Worm (Caenorhabditis elegans): Measurements from ENCODE around the gene Y70C5A.3.
"Not testable (repeated sequence)": the region's sequence is repeated elsewhere in the genome, so short reads cannot be mapped to it uniquely, and the experiment has no call there.

The Y70C5A.3 gene

DNA sequence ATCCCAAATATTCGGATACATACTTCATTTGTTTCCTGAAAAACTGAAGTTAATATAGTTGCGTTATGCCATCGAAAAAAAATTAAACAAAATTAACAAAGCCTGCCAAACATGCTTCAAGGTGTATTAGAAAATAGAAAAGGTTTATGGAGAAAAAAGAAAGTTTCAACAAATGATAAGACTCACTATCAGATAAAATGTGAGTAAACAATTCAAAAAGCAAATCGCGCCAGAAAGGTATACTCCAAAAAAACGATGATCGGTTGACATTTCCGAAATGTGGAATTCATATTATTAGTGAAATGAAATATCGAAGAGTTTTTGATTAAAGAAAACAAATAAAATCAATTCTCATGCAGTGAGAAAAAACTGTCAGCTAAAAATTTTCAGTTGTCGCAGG is at the start of gene Y70C5A.3:
TSS of gene Y70C5A.3 (minus strand) at position 50 of the 400 bp plus-strand sequence.
- TF ChIP-seq him-1 (tag; optimal IDR thresholded peaks at IDR 0.05), result no peak
- TF ChIP-seq W03F9.2 (tag; optimal IDR thresholded peaks at IDR 0.05), result no peak
- no peak for TF ChIP-seq dao-5 (tag; optimal IDR thresholded peaks at IDR 0.05)

DNA sequence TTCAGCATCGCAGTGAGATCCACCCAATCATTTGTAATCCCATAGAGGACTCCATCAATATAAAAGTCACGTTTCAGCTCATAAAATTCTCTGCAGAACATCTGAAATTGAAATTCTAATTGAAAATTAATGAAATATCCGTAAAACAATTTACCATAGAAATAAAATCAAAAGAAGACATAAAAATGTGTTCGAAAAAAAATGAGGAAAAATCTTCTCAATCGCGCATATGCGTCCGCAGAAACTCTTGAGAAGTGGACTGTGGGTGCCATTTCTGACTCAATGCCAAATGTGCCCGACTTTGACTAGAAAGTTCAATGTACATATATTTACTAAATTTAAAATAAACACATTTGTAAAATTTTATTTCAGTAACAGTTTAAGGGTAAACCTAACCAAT is 47.8 kb upstream of the Y70C5A.3 start, which contains the start of gene F14F8.9:
TSS of gene F14F8.9 (minus strand) at position 101 of the 400 bp plus-strand sequence.
- no peak for TF ChIP-seq him-1 (tag; optimal IDR thresholded peaks at IDR 0.05)
- TF ChIP-seq W03F9.2 (tag; optimal IDR thresholded peaks at IDR 0.05), result no peak
- no peak for TF ChIP-seq dao-5 (tag; optimal IDR thresholded peaks at IDR 0.05)

DNA sequence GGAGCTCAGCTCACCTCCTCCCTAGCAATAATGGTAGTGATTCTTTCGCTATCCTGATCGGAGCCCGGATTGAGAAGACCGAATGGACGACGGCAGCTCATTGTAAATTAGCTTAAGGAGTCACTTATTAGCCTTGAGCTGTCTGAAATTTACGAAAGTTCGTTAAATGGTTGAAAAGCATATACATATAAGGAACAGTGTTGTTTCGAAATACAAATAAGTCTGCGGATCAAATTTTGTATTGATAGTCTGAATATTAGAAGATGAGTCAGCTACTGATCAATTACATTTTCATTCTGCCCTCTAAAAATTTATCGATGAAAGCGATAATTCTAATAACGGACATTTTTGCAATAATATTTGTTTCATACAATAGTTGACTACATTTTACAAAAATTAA is 45.9 kb upstream of the Y70C5A.3 start, which contains the start of gene F14F8.14:
TSS of gene F14F8.14 (minus strand) at position 101 of the 400 bp plus-strand sequence.
- TF ChIP-seq W03F9.2 (tag; optimal IDR thresholded peaks at IDR 0.05) (no peak), him-1 (tag; optimal IDR thresholded peaks at IDR 0.05) (no peak), dao-5 (tag; optimal IDR thresholded peaks at IDR 0.05) (no peak)

DNA sequence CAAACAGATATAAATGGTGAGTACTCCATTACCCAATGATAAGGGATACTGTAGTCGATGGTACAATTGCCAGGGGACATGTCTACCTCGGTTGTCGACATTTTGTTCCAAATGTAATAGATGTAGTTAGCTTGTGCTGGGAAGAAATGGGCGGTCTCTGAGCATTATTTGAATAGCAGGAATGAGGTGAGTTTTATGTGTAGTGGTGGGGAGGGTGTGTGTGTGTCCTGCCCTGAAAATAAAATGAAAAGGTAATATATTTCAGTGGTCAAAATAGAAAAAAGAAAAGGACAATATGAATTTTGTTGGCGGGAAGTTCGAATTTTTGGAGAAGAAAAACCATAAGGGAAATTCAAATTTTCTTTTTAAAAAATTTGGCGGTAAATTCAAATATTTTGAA is 40.1 kb upstream of the Y70C5A.3 start, which contains the start of gene Y70C5B.2:
TSS of gene Y70C5B.2 (minus strand) at position 101 of the 400 bp plus-strand sequence.
- not testable (repeated sequence) for TF ChIP-seq W03F9.2, dao-5, him-1 (tag; optimal IDR thresholded peaks at IDR 0.05)

DNA sequence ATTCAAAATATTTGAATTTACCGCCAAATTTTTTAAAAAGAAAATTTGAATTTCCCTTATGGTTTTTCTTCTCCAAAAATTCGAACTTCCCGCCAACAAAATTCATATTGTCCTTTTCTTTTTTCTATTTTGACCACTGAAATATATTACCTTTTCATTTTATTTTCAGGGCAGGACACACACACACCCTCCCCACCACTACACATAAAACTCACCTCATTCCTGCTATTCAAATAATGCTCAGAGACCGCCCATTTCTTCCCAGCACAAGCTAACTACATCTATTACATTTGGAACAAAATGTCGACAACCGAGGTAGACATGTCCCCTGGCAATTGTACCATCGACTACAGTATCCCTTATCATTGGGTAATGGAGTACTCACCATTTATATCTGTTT is 33.5 kb upstream of the Y70C5A.3 start, which contains the start of gene W06G6.15:
TSS of gene W06G6.15 (plus strand) at position 301 of the 400 bp plus-strand sequence.
- not testable (repeated sequence) for TF ChIP-seq W03F9.2, dao-5, him-1 (tag; optimal IDR thresholded peaks at IDR 0.05)

DNA sequence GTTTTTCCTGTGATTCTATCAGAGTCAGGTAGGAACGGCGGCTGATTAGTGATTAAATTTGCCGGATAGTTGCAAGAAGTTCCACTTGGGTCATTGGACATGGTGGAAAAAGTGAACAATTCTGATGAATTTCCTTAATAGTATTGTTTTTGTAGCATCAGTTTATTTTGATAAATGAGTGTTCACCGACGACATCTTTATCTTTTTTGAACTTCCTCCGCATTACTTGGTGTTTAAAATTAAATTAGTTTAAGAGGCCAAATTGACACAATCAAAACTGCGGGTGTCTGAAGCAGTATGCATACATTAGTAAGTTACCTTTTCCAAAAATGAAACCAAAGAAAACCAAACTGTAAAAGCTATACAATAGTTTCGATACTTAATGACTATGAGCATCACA is 28.5 kb upstream of the Y70C5A.3 start, which contains the start of gene W06G6.11:
TSS of gene W06G6.11 (minus strand) at position 101 of the 400 bp plus-strand sequence.
- TF ChIP-seq W03F9.2, dao-5, him-1 (tag; optimal IDR thresholded peaks at IDR 0.05): not testable (repeated sequence)

DNA sequence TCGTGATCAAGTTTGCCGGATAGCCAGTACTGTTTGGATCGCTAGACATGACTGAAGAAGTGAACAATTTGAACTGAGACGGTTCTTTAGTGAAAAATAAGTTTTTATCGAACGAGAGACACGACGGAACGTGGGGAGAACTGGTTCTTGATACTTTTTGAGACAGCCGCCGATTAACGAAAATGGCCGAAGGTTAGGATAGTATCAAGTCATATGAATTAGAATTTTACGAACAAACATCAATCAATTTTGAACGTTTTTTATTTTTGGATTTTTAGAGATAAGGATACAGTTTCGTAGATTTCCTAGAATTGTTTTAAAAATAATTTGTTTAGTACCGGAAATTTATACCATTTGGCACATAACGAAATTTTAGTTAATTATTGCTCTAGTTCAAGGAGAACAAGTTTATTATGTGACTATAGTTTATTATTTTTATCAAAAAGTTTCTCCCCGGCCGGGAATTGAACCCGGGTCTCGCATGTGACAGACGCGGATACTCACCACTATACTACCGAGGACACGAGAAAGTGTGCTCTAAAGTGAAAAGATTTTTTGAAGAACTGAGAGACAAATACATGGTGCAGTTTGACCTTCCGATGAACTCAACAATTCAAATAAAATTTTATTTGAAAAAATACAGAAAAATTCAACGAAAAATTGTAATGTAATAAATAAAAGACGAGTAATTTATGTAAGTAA is 27.7 kb upstream of the Y70C5A.3 start, which contains the start of gene W06G6.20:
TSS of gene W06G6.20 (minus strand) at position 51 of the 702 bp plus-strand sequence.
- no peak for TF ChIP-seq him-1 (tag; optimal IDR thresholded peaks at IDR 0.05)
- no peak for TF ChIP-seq W03F9.2 (tag; optimal IDR thresholded peaks at IDR 0.05)

DNA sequence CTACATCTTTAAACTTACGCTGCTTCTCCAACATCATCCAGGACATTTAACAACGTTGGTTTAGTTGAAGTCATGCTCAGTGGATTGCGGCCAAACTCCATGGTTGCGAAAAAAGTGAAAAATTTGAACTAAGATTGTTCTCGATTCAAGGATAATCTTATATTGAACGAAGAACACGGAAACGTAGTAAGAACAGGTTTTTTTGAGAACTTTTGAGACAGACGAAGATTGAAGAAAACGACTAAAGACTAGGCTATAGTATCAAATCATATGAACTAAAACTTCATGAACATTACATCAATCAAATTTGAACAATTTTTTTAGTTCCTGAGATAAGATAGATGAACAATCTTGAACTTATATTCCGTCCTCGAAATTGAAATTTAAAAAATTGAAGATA is 26.4 kb upstream of the Y70C5A.3 start, which contains the start of gene W06G6.10:
TSS of gene W06G6.10 (minus strand) at position 101 of the 400 bp plus-strand sequence.
- TF ChIP-seq W03F9.2 (tag; optimal IDR thresholded peaks at IDR 0.05), result no peak
- TF ChIP-seq dao-5 (tag; optimal IDR thresholded peaks at IDR 0.05), result no peak
- TF ChIP-seq him-1 (tag; optimal IDR thresholded peaks at IDR 0.05), result no peak

DNA sequence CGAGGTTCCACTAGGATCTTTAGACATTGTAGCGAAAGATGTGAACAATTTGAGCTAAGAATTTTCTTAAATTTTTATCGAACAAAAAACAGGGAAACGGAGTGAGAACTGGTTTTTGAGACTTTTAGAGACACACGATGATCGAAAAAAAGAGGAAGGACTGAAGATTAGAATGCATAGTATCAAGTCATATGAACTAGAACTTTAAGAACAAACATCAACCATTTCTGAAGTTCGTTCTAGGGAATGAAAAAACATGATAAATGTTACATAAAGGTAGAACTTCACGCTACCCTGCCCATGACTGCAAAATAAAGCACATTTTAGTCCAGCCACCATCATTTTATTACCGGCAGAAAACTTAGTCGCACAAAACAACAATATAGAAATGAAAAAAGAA is 25.6 kb upstream of the Y70C5A.3 start, which contains the start of gene W06G6.9:
TSS of gene W06G6.9 (minus strand) at position 101 of the 400 bp plus-strand sequence.
- TF ChIP-seq W03F9.2 (tag; optimal IDR thresholded peaks at IDR 0.05) (no peak), dao-5 (tag; optimal IDR thresholded peaks at IDR 0.05) (no peak), him-1 (tag; optimal IDR thresholded peaks at IDR 0.05) (no peak)

DNA sequence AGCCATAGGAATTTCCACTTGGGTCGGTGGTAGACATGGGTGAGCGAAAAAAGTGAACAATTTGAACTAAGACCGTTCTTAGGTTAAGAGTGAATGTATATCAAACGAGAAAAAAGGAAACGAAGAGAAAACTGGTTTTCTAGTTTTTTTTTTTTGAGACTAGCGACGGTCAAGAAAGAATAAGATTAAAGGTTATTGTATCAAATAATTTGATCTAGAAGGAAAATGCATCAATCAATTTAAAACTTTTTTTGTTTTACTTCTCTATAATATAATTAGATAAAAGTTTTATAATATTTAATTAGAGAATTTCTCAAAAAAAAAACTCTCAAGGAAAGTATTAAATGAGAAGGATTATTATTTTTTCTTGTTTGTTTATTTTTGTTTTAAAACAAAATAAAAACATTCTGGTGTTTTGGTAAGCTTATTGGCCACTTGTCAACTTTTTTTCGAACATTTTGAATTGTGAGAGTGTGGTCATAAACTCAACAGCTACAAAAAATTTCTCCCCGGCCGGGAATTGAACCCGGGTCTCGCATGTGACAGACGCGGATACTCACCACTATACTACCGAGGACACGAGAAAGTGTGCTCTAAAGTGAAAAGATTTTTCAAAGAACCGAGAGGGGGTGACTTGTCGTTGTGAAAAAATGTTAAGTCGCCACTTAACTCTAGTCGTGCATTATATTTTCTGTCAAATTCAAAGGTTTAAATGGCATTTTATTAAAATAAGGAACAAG is 24.6 kb upstream of the Y70C5A.3 start, which contains the start of gene W06G6.17:
TSS of gene W06G6.17 (minus strand) at position 51 of the 740 bp plus-strand sequence.
- TF ChIP-seq him-1 (tag; optimal IDR thresholded peaks at IDR 0.05) (no peak), W03F9.2 (tag; optimal IDR thresholded peaks at IDR 0.05) (no peak), dao-5 (tag; optimal IDR thresholded peaks at IDR 0.05) (no peak)

DNA sequence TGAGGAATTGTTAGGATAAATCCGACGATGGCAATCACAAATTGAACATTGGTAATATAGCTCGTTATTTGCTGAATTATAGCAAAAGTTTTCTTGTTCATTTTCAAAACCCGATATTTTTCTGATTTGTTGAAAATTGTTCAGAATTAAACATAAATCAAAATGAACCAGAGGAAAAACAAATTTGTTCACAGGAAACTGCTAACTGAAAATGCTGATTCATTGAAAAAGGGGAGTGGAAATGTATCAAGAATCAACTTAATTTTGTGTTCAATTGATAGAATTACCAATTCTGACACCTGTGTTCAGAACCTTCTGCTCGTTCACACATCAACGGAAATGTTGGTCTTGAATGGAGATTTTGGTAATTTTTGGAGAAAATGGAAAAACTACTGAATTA is 22.8 kb upstream of the Y70C5A.3 start, which contains the start of gene srw-77:
TSS of gene srw-77 (minus strand) at position 101 of the 400 bp plus-strand sequence.
- TF ChIP-seq him-1 (tag; optimal IDR thresholded peaks at IDR 0.05) (no peak), dao-5 (tag; optimal IDR thresholded peaks at IDR 0.05) (no peak), W03F9.2 (tag; optimal IDR thresholded peaks at IDR 0.05) (no peak)

DNA sequence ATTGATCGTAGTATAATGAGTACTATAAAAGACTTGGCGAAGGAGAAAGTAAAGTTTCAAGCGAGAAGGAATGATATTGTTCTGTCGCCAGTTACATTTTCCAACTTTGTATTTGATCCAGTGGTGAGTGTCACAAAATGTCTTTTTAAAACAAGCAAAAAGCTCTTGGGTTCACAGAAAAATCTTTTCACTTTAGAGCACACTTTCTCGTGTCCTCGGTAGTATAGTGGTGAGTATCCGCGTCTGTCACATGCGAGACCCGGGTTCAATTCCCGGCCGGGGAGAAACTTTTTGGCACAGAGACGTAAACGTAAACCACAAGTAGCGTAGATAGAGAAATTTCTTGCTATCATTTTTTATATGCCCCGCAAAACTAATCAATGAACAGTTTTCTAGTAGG is 19.6 kb upstream of the Y70C5A.3 start:
- no peak for TF ChIP-seq dao-5 (tag; optimal IDR thresholded peaks at IDR 0.05)
- no peak for TF ChIP-seq him-1 (tag; optimal IDR thresholded peaks at IDR 0.05)
- no peak for TF ChIP-seq W03F9.2 (tag; optimal IDR thresholded peaks at IDR 0.05)

DNA sequence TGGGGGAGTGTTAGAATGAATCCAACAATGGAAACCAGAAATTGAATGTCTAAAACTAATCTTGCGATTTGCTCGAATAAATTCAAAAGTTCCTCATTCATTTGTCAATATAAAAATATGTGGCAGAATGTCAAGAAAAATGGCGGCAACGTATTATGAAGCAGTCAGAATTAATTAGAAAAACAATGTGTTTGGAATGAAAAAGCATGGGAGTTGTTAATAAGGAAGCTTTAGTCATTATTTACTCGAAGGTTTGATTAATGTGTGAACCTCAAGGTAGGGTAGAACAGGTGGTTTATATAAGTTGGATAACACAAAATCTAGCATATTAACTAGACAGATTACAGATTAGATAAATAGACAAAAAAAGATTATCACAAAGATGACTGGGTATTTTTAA is 17.5 kb upstream of the Y70C5A.3 start, which contains the start of gene srw-76:
TSS of gene srw-76 (minus strand) at position 101 of the 400 bp plus-strand sequence.
- TF ChIP-seq W03F9.2 (tag; optimal IDR thresholded peaks at IDR 0.05) (no peak), dao-5 (tag; optimal IDR thresholded peaks at IDR 0.05) (no peak), him-1 (tag; optimal IDR thresholded peaks at IDR 0.05) (no peak)
